Worm (Caenorhabditis elegans): ENCODE results near the gene tag-124.
"Not testable (repeated sequence)": the region's sequence is repeated elsewhere in the genome, so short reads cannot be mapped to it uniquely, and the experiment has no call there.

DNA sequence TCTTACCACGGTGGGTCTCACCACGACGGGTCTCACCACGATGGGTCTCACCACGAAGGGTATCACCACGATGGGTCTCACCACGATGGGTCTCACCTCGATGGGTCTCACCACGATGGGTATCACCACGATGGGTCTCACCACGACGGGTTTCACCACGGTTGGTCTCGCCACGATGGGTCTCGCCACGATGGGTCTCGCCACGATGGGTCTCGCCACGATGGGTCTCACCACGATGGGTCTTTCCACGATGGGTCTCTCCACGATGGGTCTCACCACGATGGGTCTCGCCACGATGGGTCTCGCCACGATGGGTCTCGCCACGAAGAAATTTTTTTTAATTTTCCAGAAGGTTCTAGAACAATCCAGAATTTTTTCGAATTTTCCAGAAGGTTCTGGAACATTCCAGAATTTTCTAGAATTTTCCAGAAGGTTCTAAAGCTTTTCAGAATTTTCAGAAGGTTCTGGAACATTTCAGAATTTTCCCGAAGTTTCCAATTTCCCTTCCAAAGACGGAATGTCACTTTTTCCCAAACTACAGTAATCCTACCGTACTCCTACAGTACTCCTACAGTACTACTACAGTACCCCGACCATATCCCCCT, 43.0 kb downstream of the tag-124 start:
- TF ChIP-seq daf-8 (GFP tag; IDR thresholded peaks at IDR 0.05); Y75B8A.6 (GFP tag; IDR thresholded peaks at IDR 0.05); hmg-1.1 (GFP tag; IDR thresholded peaks at IDR 0.05); mdt-29 (GFP tag; IDR thresholded peaks at IDR 0.05); snpc-4 (tag; optimal IDR thresholded peaks at IDR 0.05); nhr-237 (tag; optimal IDR thresholded peaks at IDR 0.05); lin-39 (tag; optimal IDR thresholded peaks at IDR 0.05); ceh-44 (GFP tag; IDR thresholded peaks at IDR 0.05); sdz-12 (GFP tag; optimal IDR thresholded peaks at IDR 0.05); R02D3.7 (tag; optimal IDR thresholded peaks at IDR 0.05); unc-130 (GFP tag; optimal IDR thresholded peaks at IDR 0.05): not testable (repeated sequence)

Data from whole organism, L4 larva.